Worm (Caenorhabditis elegans) whole organism, L3 larva: Measurements from ENCODE around the gene K10C2.7.

Source experiments
- R02D3.7 ChIP-seq: fragments of 150-350 bp; optimal IDR thresholded peaks from 2 replicates; lab custom pipeline; 2014; ENCODE audit warnings: missing biosample characterization, missing genetic modification characterization
- aly-2 ChIP-seq: fragments of 150-350 bp; optimal IDR thresholded peaks from 2 replicates; lab custom pipeline; 2014; ENCODE audit warnings: missing biosample characterization, missing genetic modification characterization
- ceh-82 ChIP-seq: fragments of 150-350 bp; optimal IDR thresholded peaks from 2 replicates; lab custom pipeline; 2014; ENCODE audit warnings: missing biosample characterization, missing genetic modification characterization
- ceh-9 ChIP-seq: sonication (generic microtip); optimal IDR thresholded peaks from 2 replicates; lab custom pipeline; 2018; ENCODE audit warnings: missing biosample characterization, missing genetic modification characterization
- elt-2 ChIP-seq: sonication (generic microtip); optimal IDR thresholded peaks from 2 replicates; lab custom pipeline; 2016; ENCODE audit warnings: missing genetic modification reagents, mild to moderate bottlenecking, missing genetic modification characterization, missing compliant biosample characterization
- eor-1 ChIP-seq, 2 experiments: fragments of 150-350 bp; optimal IDR thresholded peaks; 2 replicates each; lab custom pipeline; 2014 to 2018; ENCODE audit warnings: missing biosample characterization in 2 of 2, missing genetic modification characterization in 2 of 2
- fos-1 ChIP-seq: fragments of 150-350 bp; optimal IDR thresholded peaks from 2 replicates; lab custom pipeline; 2014; ENCODE audit warnings: missing biosample characterization, missing genetic modification characterization
- nhr-11 ChIP-seq: fragments of 150-350 bp; optimal IDR thresholded peaks from 2 replicates; lab custom pipeline; 2014; ENCODE audit warnings: missing biosample characterization, missing genetic modification characterization
- nhr-43 ChIP-seq: sonication (generic microtip); optimal IDR thresholded peaks from 2 replicates; lab custom pipeline; 2016; ENCODE audit warnings: mild to moderate bottlenecking, missing genetic modification characterization, missing compliant biosample characterization; ENCODE audit not compliant: poor library complexity, severe bottlenecking
- pqm-1 ChIP-seq: fragments of 150-350 bp; optimal IDR thresholded peaks from 2 replicates; lab custom pipeline; 2017; ENCODE audit warnings: missing biosample characterization, missing genetic modification characterization, inconsistent platforms
- sea-2 ChIP-seq: fragments of 150-350 bp; sonication (generic microtip); optimal IDR thresholded peaks from 4 replicates; lab custom pipeline; 2014; ENCODE audit warnings: missing biosample characterization, missing genetic modification reagents, missing genetic modification characterization
- unc-62 ChIP-seq: fragments of 150-350 bp; sonication (generic microtip); optimal IDR thresholded peaks from 4 replicates; lab custom pipeline; 2014; ENCODE audit warnings: missing biosample characterization, missing genetic modification reagents, missing genetic modification characterization
- ztf-11 ChIP-seq: fragments of 150-350 bp; optimal IDR thresholded peaks from 2 replicates; lab custom pipeline; 2014; ENCODE audit warnings: missing biosample characterization, missing genetic modification characterization
- ztf-4 ChIP-seq: fragments of 150-350 bp; optimal IDR thresholded peaks from 2 replicates; lab custom pipeline; 2014; ENCODE audit warnings: missing biosample characterization, missing genetic modification characterization

- TF ChIP-seq sea-2 (no peak), elt-2 (tag; lab: Kevin White, UChicago) (no peak), pqm-1 (tag; lab: Kevin White, UChicago) (no peak), aly-2 (tag; lab: Kevin White, UChicago) (no peak), fos-1 (tag; lab: Kevin White, UChicago) (no peak), eor-1 (tag; optimal IDR thresholded peaks at IDR 0.05; lab: Kevin White, UChicago) (no peak), unc-62 (GFP tag; lab: Kevin White, UChicago) (no peak), ztf-11 (tag; lab: Kevin White, UChicago) (no peak), nhr-43 (tag; lab: Kevin White, UChicago) (no peak), ztf-4 (tag; lab: Kevin White, UChicago) (no peak), ceh-9 (tag; lab: Kevin White, UChicago) (no peak), R02D3.7 (tag; lab: Kevin White, UChicago) (no peak), ceh-82 (tag; lab: Kevin White, UChicago) (no peak), nhr-11 (tag; lab: Kevin White, UChicago) (no peak)
Measured at ce11 chrX:6458467-6458866, 15.2 kb upstream of the K10C2.7 start.
